Worm (Caenorhabditis elegans): Measurements from ENCODE around the gene B0035.13.

Gene B0035.13

ce11 chrIV:11298154-11299086, 8.1 kb downstream of the B0035.13 start, which contains the start of the genes B0035.15 and dnj-1 (continued):
- TF ChIP-seq ztf-4 (tag; optimal IDR thresholded peaks at IDR 0.05) (no peak), ztf-11 (tag; optimal IDR thresholded peaks at IDR 0.05) (no peak), xbp-1 (tag; optimal IDR thresholded peaks at IDR 0.05) (peak; percentile 61), nhr-20 (tag; optimal IDR thresholded peaks at IDR 0.05) (no peak), ces-1 (GFP tag; optimal IDR thresholded peaks at IDR 0.05) (no peak), rnt-1 (tag; optimal IDR thresholded peaks at IDR 0.05) (peak; percentile 32), mab-9 (GFP tag; IDR thresholded peaks at IDR 0.05) (no peak), tlp-1 (tag; optimal IDR thresholded peaks at IDR 0.05) (no peak), fkh-10 (GFP tag; optimal IDR thresholded peaks at IDR 0.05) (no peak), nhr-76 (tag; optimal IDR thresholded peaks at IDR 0.05) (no peak), aly-2 (tag; optimal IDR thresholded peaks at IDR 0.05) (no peak), mdl-1 (tag; optimal IDR thresholded peaks at IDR 0.05) (peak in 1 of 2 experiments; percentile 12), nhr-84 (tag; optimal IDR thresholded peaks at IDR 0.05) (no peak), fkh-8 (tag; optimal IDR thresholded peaks at IDR 0.05) (no peak), zip-4 (GFP tag; optimal IDR thresholded peaks at IDR 0.05) (no peak), lir-3 (tag; optimal IDR thresholded peaks at IDR 0.05; ENCODE audit: poor library complexity) (no peak), nhr-28 (tag; optimal IDR thresholded peaks at IDR 0.05) (no peak), egl-27 (tag; optimal IDR thresholded peaks at IDR 0.05) (no peak), unc-62 (GFP tag; optimal IDR thresholded peaks at IDR 0.05) (no peak), nhr-47 (tag; optimal IDR thresholded peaks at IDR 0.05) (no peak), skn-1 (tag; optimal IDR thresholded peaks at IDR 0.05) (no peak), pqm-1 (tag; optimal IDR thresholded peaks at IDR 0.05) (no peak), hlh-4 (tag; optimal IDR thresholded peaks at IDR 0.05) (no peak), nhr-71 (tag; optimal IDR thresholded peaks at IDR 0.05) (peak; percentile 50), elt-3 (tag; optimal IDR thresholded peaks at IDR 0.05) (no peak), lin-39 (tag; optimal IDR thresholded peaks at IDR 0.05) (no peak), snu-23 (GFP tag; optimal IDR thresholded peaks at IDR 0.05) (peak; percentile 30), C16A3.4 (tag; optimal IDR thresholded peaks at IDR 0.05) (peak; percentile 30), aha-1 (tag; optimal IDR thresholded peaks at IDR 0.05) (no peak), nhr-237 (tag; optimal IDR thresholded peaks at IDR 0.05) (no peak), unc-86 (tag; optimal IDR thresholded peaks at IDR 0.05) (no peak), nhr-12 (tag; optimal IDR thresholded peaks at IDR 0.05) (no peak), vab-15 (tag; optimal IDR thresholded peaks at IDR 0.05) (no peak), ceh-8 (GFP tag; optimal IDR thresholded peaks at IDR 0.05) (no peak), mep-1 (tag; optimal IDR thresholded peaks at IDR 0.05) (peak; percentile 37), zag-1 (tag; optimal IDR thresholded peaks at IDR 0.05) (no peak), nhr-77 (tag; optimal IDR thresholded peaks at IDR 0.05) (no peak), ceh-82 (tag; optimal IDR thresholded peaks at IDR 0.05) (peak in 2 of 3 experiments; percentile 19 to 39), sptf-1 (tag; optimal IDR thresholded peaks at IDR 0.05) (no peak), sox-4 (tag; optimal IDR thresholded peaks at IDR 0.05) (no peak), tbx-2 (tag; optimal IDR thresholded peaks at IDR 0.05) (peak; percentile 16), egl-13 (tag; optimal IDR thresholded peaks at IDR 0.05) (no peak), lin-13 (GFP tag; optimal IDR thresholded peaks at IDR 0.05) (no peak), nhr-85 (tag) (no peak), hpl-2 (GFP tag; optimal IDR thresholded peaks at IDR 0.05) (no peak), lin-35 (GFP tag; optimal IDR thresholded peaks at IDR 0.05) (peak; percentile 21 to 23), sup-37 (GFP tag; optimal IDR thresholded peaks at IDR 0.05) (no peak), fkh-4 (tag; optimal IDR thresholded peaks at IDR 0.05; ENCODE audit: borderline replicate concordance) (no peak), C04F5.9 (tag; optimal IDR thresholded peaks at IDR 0.05) (no peak), F16B12.6 (tag; optimal IDR thresholded peaks at IDR 0.05) (no peak), lsy-2 (tag; optimal IDR thresholded peaks at IDR 0.05) (peak; percentile 43 to 57)
